Worm (Caenorhabditis elegans) whole organism, L4 larva: ENCODE data around the gene F23F1.10.

Experiments
- F10B5.3 ChIP-seq: sonication (generic microtip); optimal IDR thresholded peaks from 2 replicates; lab custom pipeline; 2016; ENCODE audit warnings: mild to moderate bottlenecking, missing genetic modification characterization, missing compliant biosample characterization
- Y75B8A.6 ChIP-seq: fragments of 200-800 bp; sonication (Bioruptor generic); IDR thresholded peaks from 2 replicates; pipeline ENCODE4 v1.3.6; 2022; ENCODE audit warnings: missing genetic modification reagents, missing genetic modification characterization, missing compliant biosample characterization
- ces-1 ChIP-seq: fragments of 150-350 bp; sonication (generic microtip); optimal IDR thresholded peaks from 4 replicates; lab custom pipeline; 2014; ENCODE audit warnings: missing biosample characterization, missing genetic modification reagents, missing genetic modification characterization
- fkh-10 ChIP-seq: fragments of 150-350 bp; optimal IDR thresholded peaks from 2 replicates; lab custom pipeline; 2014; ENCODE audit warnings: missing biosample characterization, missing genetic modification reagents, missing genetic modification characterization
- fos-1 ChIP-seq: fragments of 150-350 bp; optimal IDR thresholded peaks from 2 replicates; lab custom pipeline; 2014; ENCODE audit warnings: missing biosample characterization, missing genetic modification characterization
- mdt-29 ChIP-seq: fragments of 200-800 bp; sonication (Bioruptor generic); IDR thresholded peaks from 2 replicates; pipeline ENCODE4 v1.3.6; 2022; ENCODE audit warnings: missing genetic modification reagents, missing genetic modification characterization, missing compliant biosample characterization

DNA sequence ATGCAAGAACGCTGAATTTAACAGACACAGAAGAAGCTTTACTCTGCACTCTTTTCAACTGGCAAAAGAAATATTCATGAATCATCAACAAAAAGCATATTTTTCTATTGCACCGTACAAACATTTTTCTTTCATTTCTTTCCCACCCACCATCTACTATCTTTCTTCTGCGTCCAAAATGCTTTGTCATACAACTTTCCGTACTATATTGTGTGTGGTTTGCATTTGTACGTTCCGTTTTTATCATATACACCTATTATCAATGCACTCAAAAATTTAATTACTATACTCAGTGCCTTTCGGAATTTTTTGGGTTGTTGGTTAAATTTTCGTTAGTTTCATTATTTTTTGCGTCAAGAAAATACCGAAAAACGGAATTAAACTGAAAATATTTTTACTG lies 25.9 kb upstream of the F23F1.10 start:
- no peak for TF ChIP-seq fkh-10
- no peak for TF ChIP-seq mdt-29
- no peak for TF ChIP-seq fos-1
- TF ChIP-seq ces-1 (GFP tag; lab: Kevin White, UChicago) = no peak
- TF ChIP-seq F10B5.3 = no peak
- no peak for TF ChIP-seq Y75B8A.6 (GFP tag; lab: Robert Waterston, UW)
